Worm (Caenorhabditis elegans) whole organism, mixed stage, embryonic: ENCODE measurements around the gene sru-16.

Source experiments
- blmp-1 ChIP-seq: fragments of 150-350 bp; optimal IDR thresholded peaks from 2 replicates; lab custom pipeline; 2014; ENCODE audit warnings: missing biosample characterization, missing genetic modification characterization
- lsy-2 ChIP-seq: fragments of 150-350 bp; optimal IDR thresholded peaks from 2 replicates; lab custom pipeline; 2014; ENCODE audit warnings: missing biosample characterization, missing genetic modification characterization
- mab-5 ChIP-seq: fragments of 150-350 bp; optimal IDR thresholded peaks from 2 replicates; lab custom pipeline; 2014; ENCODE audit warnings: missing biosample characterization, missing genetic modification characterization
- nhr-12 ChIP-seq: fragments of 150-350 bp; optimal IDR thresholded peaks from 2 replicates; lab custom pipeline; 2014; ENCODE audit warnings: missing biosample characterization, missing genetic modification characterization
- nhr-76 ChIP-seq: sonication (generic microtip); optimal IDR thresholded peaks from 2 replicates; lab custom pipeline; 2017; ENCODE audit warnings: missing biosample characterization, missing genetic modification characterization
- tbx-8 ChIP-seq: fragments of 200-800 bp; sonication (Bioruptor generic); optimal IDR thresholded peaks from 2 replicates; lab custom pipeline; 2018; ENCODE audit warnings: mild to moderate bottlenecking, missing genetic modification characterization, moderate library complexity, missing compliant biosample characterization
- unc-62 ChIP-seq: fragments of 150-350 bp; optimal IDR thresholded peaks from 2 replicates; lab custom pipeline; 2014; ENCODE audit warnings: missing biosample characterization, missing genetic modification reagents, missing genetic modification characterization
- ztf-11 ChIP-seq: fragments of 150-350 bp; optimal IDR thresholded peaks from 2 replicates; lab custom pipeline; 2014; ENCODE audit warnings: missing biosample characterization, missing genetic modification characterization

- TF ChIP-seq lsy-2, result no peak
- TF ChIP-seq ztf-11, result no peak
- no peak for TF ChIP-seq blmp-1 (tag; lab: Kevin White, UChicago)
- no peak for TF ChIP-seq unc-62
- TF ChIP-seq mab-5 (tag; lab: Kevin White, UChicago), result no peak
- TF ChIP-seq nhr-76 (tag; lab: Kevin White, UChicago), result no peak
- TF ChIP-seq tbx-8 (GFP tag; lab: Kevin White, UChicago), result no peak
- TF ChIP-seq nhr-12 (tag; lab: Kevin White, UChicago), result no peak
Measured at ce11 chrIV:13582909-13583308, 3.9 kb downstream of the sru-16 start, which contains the start of gene sru-12.
